Fruit fly (Drosophila melanogaster): ENCODE measurements around the gene MED28.

MED28 gene

DNA sequence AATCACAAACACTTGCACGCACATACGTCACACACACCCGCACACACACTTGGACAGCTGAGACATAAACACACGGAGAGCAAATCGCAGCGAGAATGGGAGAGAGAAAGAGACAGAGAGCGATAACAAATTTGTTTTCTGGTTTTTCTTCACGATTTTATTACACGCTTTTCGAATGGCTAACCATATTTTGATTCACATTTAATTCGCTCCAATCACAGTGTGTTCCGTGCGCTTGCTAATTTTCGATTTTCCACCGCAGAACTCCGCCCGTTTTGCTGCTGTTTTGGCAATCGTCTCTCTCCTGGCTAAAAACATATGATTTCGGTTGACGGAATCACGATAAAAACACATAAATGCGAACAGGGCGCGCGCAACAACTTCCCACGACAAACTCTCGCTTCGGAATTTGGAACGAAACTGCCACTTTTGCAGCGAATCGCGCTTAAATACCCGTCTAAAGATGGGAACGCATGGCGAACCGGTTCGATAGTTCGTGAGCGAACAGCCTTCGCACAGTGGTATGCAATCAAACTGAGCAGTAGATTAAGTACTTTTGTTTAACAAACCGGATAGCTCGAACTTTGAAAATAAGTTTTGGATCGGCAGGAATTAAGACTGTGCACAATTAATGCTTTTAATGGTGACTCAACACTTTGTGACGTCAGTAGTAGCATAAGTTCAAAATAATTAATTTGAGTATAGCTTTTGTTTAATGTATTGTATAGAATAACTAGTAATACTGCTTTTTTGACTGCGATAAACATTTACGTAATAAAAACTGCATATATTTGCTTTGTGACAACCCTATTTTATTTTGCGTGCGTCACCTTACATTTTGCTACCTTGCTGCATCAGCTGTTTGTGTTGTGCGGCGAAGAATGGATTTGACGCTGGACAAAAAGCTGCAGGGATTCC, 3.9 kb upstream of the MED28 start, which contains the start of the genes Fur1 and Vps33B (continued):
- TF ChIP-seq Hr4 (GFP tag; optimal IDR thresholded peaks at IDR 0.05) (peak; percentile 99), CG6854 (GFP tag; optimal IDR thresholded peaks at IDR 0.05) (peak; percentile 78), CG16779 (tag; optimal IDR thresholded peaks at IDR 0.05) (peak; percentile 85), CG6163 (GFP tag; IDR thresholded peaks at IDR 0.05) (peak; percentile 95), CG3032 (tag; optimal IDR thresholded peaks at IDR 0.05) (peak; percentile 96), CG11902 (GFP tag; optimal IDR thresholded peaks at IDR 0.05) (peak; percentile 96), ss (GFP tag; optimal IDR thresholded peaks at IDR 0.05) (peak; percentile 89 to 94), CG1621 (tag; optimal IDR thresholded peaks at IDR 0.05) (peak; percentile 94), eg (GFP tag; IDR thresholded peaks at IDR 0.05) (peak; percentile 95), vri (GFP tag; optimal IDR thresholded peaks at IDR 0.05) (peak; percentile 97), dac (GFP tag; optimal IDR thresholded peaks at IDR 0.05) (peak; percentile 96), Sox14 (GFP tag; optimal IDR thresholded peaks at IDR 0.05) (peak; percentile 98), spab (GFP tag; optimal IDR thresholded peaks at IDR 0.05) (peak; percentile 90), svp (GFP tag) (peak; percentile 99), CG8319 (GFP tag; optimal IDR thresholded peaks at IDR 0.05) (peak; percentile 96), acj6 (GFP tag; optimal IDR thresholded peaks at IDR 0.05) (peak; percentile 98), CG10631 (GFP tag; optimal IDR thresholded peaks at IDR 0.05) (peak; percentile 99), fkh (GFP tag; optimal IDR thresholded peaks at IDR 0.05) (peak; percentile 86), Ets96B (tag; optimal IDR thresholded peaks at IDR 0.05) (peak; percentile 95), Smox (GFP tag; optimal IDR thresholded peaks at IDR 0.05) (peak; percentile 98), Eip93F (GFP tag; optimal IDR thresholded peaks at IDR 0.05) (peak; percentile 91), CG32006 (GFP tag; optimal IDR thresholded peaks at IDR 0.05) (peak; percentile 98), CG15336 (GFP tag; IDR thresholded peaks at IDR 0.05) (peak; percentile 96), CG11762 (GFP tag; optimal IDR thresholded peaks at IDR 0.05; ENCODE audit: insufficient read depth) (peak; percentile 97), CG6276 (GFP tag; optimal IDR thresholded peaks at IDR 0.05) (peak; percentile 94), CG4318 (GFP tag; optimal IDR thresholded peaks at IDR 0.05) (peak; percentile 97), Sox15 (GFP tag; optimal IDR thresholded peaks at IDR 0.05) (peak; percentile 98), achi (GFP tag; optimal IDR thresholded peaks at IDR 0.05) (peak; percentile 97), topi (GFP tag; optimal IDR thresholded peaks at IDR 0.05) (peak; percentile 98), CG7368 (GFP tag; optimal IDR thresholded peaks at IDR 0.05) (peak; percentile 97), Eip78C (GFP tag) (peak; percentile 99), fd59A (GFP tag; optimal IDR thresholded peaks at IDR 0.05) (peak; percentile 95), Hr38 (GFP tag; optimal IDR thresholded peaks at IDR 0.05) (peak; percentile 91), CG34406 (GFP tag; optimal IDR thresholded peaks at IDR 0.05) (peak; percentile 97), Gug (GFP tag; IDR thresholded peaks at IDR 0.05) (peak; percentile 93), Eip75B (GFP tag; optimal IDR thresholded peaks at IDR 0.05) (peak; percentile 98), Blimp-1 (GFP tag; optimal IDR thresholded peaks at IDR 0.05) (peak; percentile 86), esn (GFP tag; optimal IDR thresholded peaks at IDR 0.05) (peak; percentile 99), CG3919 (GFP tag; optimal IDR thresholded peaks at IDR 0.05) (peak; percentile 98), Met (GFP tag; optimal IDR thresholded peaks at IDR 0.05) (peak; percentile 98), pdm3 (GFP tag; optimal IDR thresholded peaks at IDR 0.05) (peak; percentile 99)

Measured in whole organism, prepupa.